Fruit fly (Drosophila melanogaster) whole organism, embryonic: Measurements from ENCODE around the gene CG9903.
A peak's percentile ranks its signal among the peaks of the same experiment; 100 is the strongest.

Source experiments
- CG1233 ChIP-seq: fragments of 200-800 bp; sonication (Bioruptor generic); optimal IDR thresholded peaks from 4 replicates; lab custom pipeline; 2018; ENCODE audit warnings: missing biosample characterization, mild to moderate bottlenecking, missing genetic modification characterization
- CG12744 ChIP-seq: fragments of 200-800 bp; sonication (Bioruptor generic); optimal IDR thresholded peaks from 2 replicates; lab custom pipeline; 2016; ENCODE audit warnings: missing biosample characterization, missing genetic modification characterization
- CG13296 ChIP-seq: fragments of 200-800 bp; sonication (Bioruptor generic); optimal IDR thresholded peaks from 3 replicates; lab custom pipeline; 2018; ENCODE audit warnings: missing biosample characterization, mild to moderate bottlenecking, missing genetic modification characterization
- CG14014 ChIP-seq: fragments of 200-800 bp; sonication (Bioruptor generic); IDR thresholded peaks from 2 replicates; pipeline ENCODE4 v1.3.6; 2022; ENCODE audit warnings: missing biosample characterization, missing genetic modification characterization
- CG14965 ChIP-seq: fragments of 200-800 bp; sonication (Bioruptor generic); optimal IDR thresholded peaks from 2 replicates; lab custom pipeline; 2016; ENCODE audit warnings: missing biosample characterization, missing genetic modification characterization, borderline replicate concordance
- CG17186 ChIP-seq: fragments of 200-800 bp; sonication (Bioruptor generic); optimal IDR thresholded peaks from 3 replicates; lab custom pipeline; 2017; ENCODE audit warnings: missing biosample characterization, missing genetic modification reagents, missing genetic modification characterization
- CG18011 ChIP-seq: fragments of 200-800 bp; sonication (Bioruptor generic); optimal IDR thresholded peaks from 2 replicates; lab custom pipeline; 2017; ENCODE audit warnings: missing biosample characterization, missing genetic modification characterization, mild to moderate bottlenecking, moderate library complexity, missing genotype
- CG18476 ChIP-seq: fragments of 200-800 bp; sonication (Bioruptor generic); optimal IDR thresholded peaks from 2 replicates; lab custom pipeline; 2016; ENCODE audit warnings: missing biosample characterization, mild to moderate bottlenecking, missing genetic modification characterization
- CG18599 ChIP-seq: fragments of 200-800 bp; sonication (Bioruptor generic); optimal IDR thresholded peaks from 3 replicates; lab custom pipeline; 2017; ENCODE audit warnings: missing biosample characterization, missing genetic modification characterization, mild to moderate bottlenecking, moderate library complexity, missing genetic modification reagents
- CG30020 ChIP-seq: fragments of 200-800 bp; optimal IDR thresholded peaks from 2 replicates; lab custom pipeline; 2019; ENCODE audit warnings: missing biosample characterization, mild to moderate bottlenecking, missing genetic modification characterization, moderate library complexity
- CG31224 ChIP-seq: fragments of 200-800 bp; sonication (Bioruptor generic); IDR thresholded peaks from 2 replicates; pipeline ENCODE4 v1.3.6; 2022; ENCODE audit warnings: missing biosample characterization, missing genetic modification characterization
- CG31441 ChIP-seq: fragments of 200-800 bp; sonication (Bioruptor generic); IDR thresholded peaks from 2 replicates; pipeline ENCODE4 v1.3.6; 2022; ENCODE audit warnings: missing biosample characterization, missing genetic modification characterization
- CG4328 ChIP-seq: fragments of 200-800 bp; sonication (Bioruptor generic); optimal IDR thresholded peaks from 3 replicates; lab custom pipeline; 2017; ENCODE audit warnings: missing biosample characterization, missing genetic modification reagents, missing genetic modification characterization
- CG43689 ChIP-seq: fragments of 200-800 bp; sonication (Bioruptor generic); IDR thresholded peaks from 2 replicates; pipeline ENCODE4 v1.3.6; 2022; ENCODE audit warnings: missing biosample characterization, missing genetic modification characterization
- CG5245 ChIP-seq: fragments of 200-800 bp; sonication (Bioruptor generic); optimal IDR thresholded peaks from 3 replicates; lab custom pipeline; 2016; ENCODE audit warnings: missing biosample characterization, missing genetic modification characterization
- CG7786 ChIP-seq: fragments of 200-800 bp; sonication (Bioruptor generic); optimal IDR thresholded peaks from 2 replicates; lab custom pipeline; 2016; ENCODE audit warnings: missing biosample characterization, missing genetic modification characterization
- CG8290 ChIP-seq, 3 experiments: fragments of 200-800 bp; sonication (Bioruptor generic); optimal IDR thresholded peaks; 2 replicates each; lab custom pipeline; 2016 to 2019; ENCODE audit warnings: missing biosample characterization in 3 of 3, missing genetic modification characterization in 3 of 3, mild to moderate bottlenecking in 2 of 3, moderate library complexity in 1 of 3
- CG8388 ChIP-seq: fragments of 200-800 bp; sonication (Bioruptor generic); optimal IDR thresholded peaks from 2 replicates; lab custom pipeline; 2019; ENCODE audit warnings: missing biosample characterization, mild to moderate bottlenecking, missing genetic modification characterization, moderate library complexity
- CG9817 ChIP-seq: fragments of 200-800 bp; sonication (Bioruptor generic); optimal IDR thresholded peaks from 2 replicates; lab custom pipeline; 2018; ENCODE audit warnings: missing biosample characterization, mild to moderate bottlenecking, missing genetic modification characterization, moderate library complexity
- D19A ChIP-seq: fragments of 200-800 bp; optimal IDR thresholded peaks from 3 replicates; lab custom pipeline; 2019; ENCODE audit warnings: missing biosample characterization, mild to moderate bottlenecking, missing genetic modification characterization, moderate library complexity
- Dref ChIP-seq: fragments of 200-800 bp; sonication (Bioruptor generic); IDR thresholded peaks from 2 replicates; pipeline ENCODE4 v1.3.6; 2022; ENCODE audit warnings: missing biosample characterization, missing genetic modification characterization
- E2f2 ChIP-seq: fragments of 200-800 bp; sonication (Bioruptor generic); IDR thresholded peaks from 2 replicates; pipeline ENCODE4 v1.3.6; 2022; ENCODE audit warnings: missing biosample characterization, missing genetic modification characterization
- Hey ChIP-seq: fragments of 200-800 bp; sonication (Bioruptor generic); optimal IDR thresholded peaks from 3 replicates; lab custom pipeline; 2018; ENCODE audit warnings: missing biosample characterization, mild to moderate bottlenecking, missing genetic modification characterization
- Hmr ChIP-seq: fragments of 200-800 bp; sonication (Bioruptor generic); optimal IDR thresholded peaks from 3 replicates; lab custom pipeline; 2017; ENCODE audit warnings: mild to moderate bottlenecking, missing biosample characterization, missing genetic modification reagents, missing genetic modification characterization
- Hr3 ChIP-seq: fragments of 200-800 bp; sonication (Bioruptor generic); optimal IDR thresholded peaks from 3 replicates; lab custom pipeline; 2016; ENCODE audit warnings: missing biosample characterization, missing genetic modification characterization
- Hr51 ChIP-seq, 2 experiments: fragments of 200-800 bp; sonication (Bioruptor generic); optimal IDR thresholded peaks; 2 replicates in 1 of 2; 3 replicates in 1 of 2; lab custom pipeline; 2016 to 2018; ENCODE audit warnings: missing biosample characterization in 2 of 2, missing genetic modification characterization in 2 of 2, mild to moderate bottlenecking in 1 of 2, moderate library complexity in 1 of 2
- Lpt ChIP-seq: fragments of >200 bp; optimal IDR thresholded peaks from 2 replicates; lab custom pipeline; 2018; ENCODE audit warnings: missing biosample characterization, missing genetic modification characterization
- NK7.1 ChIP-seq: fragments of 200-800 bp; sonication (Bioruptor generic); optimal IDR thresholded peaks from 3 replicates; lab custom pipeline; 2016; ENCODE audit warnings: missing biosample characterization, missing genetic modification characterization
- Tbp ChIP-seq: fragments of >200 bp; optimal IDR thresholded peaks from 2 replicates; lab custom pipeline; 2018; ENCODE audit warnings: missing biosample characterization, missing genetic modification characterization
- Xbp1 ChIP-seq: fragments of 200-800 bp; sonication (Bioruptor generic); optimal IDR thresholded peaks from 3 replicates; lab custom pipeline; 2016; ENCODE audit warnings: missing biosample characterization, mild to moderate bottlenecking, missing genetic modification characterization
- Xrp1 ChIP-seq: fragments of 200-800 bp; sonication (Bioruptor generic); IDR thresholded peaks from 2 replicates; pipeline ENCODE4 v1.3.6; 2022; ENCODE audit warnings: missing biosample characterization, missing genetic modification characterization
- al ChIP-seq: fragments of 200-800 bp; sonication (Bioruptor generic); IDR thresholded peaks from 2 replicates; pipeline ENCODE4 v1.3.6; 2022; ENCODE audit warnings: missing biosample characterization, missing genetic modification characterization
- amos ChIP-seq: fragments of 200-800 bp; sonication (Bioruptor generic); IDR thresholded peaks from 2 replicates; pipeline ENCODE4 v1.3.6; 2022; ENCODE audit warnings: missing biosample characterization, missing genetic modification characterization; ENCODE audit not compliant: partially characterized antibody
- chinmo ChIP-seq: fragments of 200-800 bp; sonication (Bioruptor generic); IDR thresholded peaks from 4 replicates; pipeline ENCODE4 v1.3.6; 2022; ENCODE audit warnings: missing biosample characterization, missing genetic modification characterization; ENCODE audit not compliant: partially characterized antibody
- cwo ChIP-seq: fragments of 200-800 bp; sonication (Bioruptor generic); optimal IDR thresholded peaks from 3 replicates; lab custom pipeline; 2017; ENCODE audit warnings: missing biosample characterization, missing genetic modification characterization, mild to moderate bottlenecking, moderate library complexity, missing genetic modification reagents
- da ChIP-seq: fragments of 200-800 bp; sonication (Bioruptor generic); optimal IDR thresholded peaks from 2 replicates; lab custom pipeline; 2016; ENCODE audit warnings: missing biosample characterization, missing genetic modification characterization
- dimm ChIP-seq: fragments of 200-800 bp; sonication (Bioruptor generic); IDR thresholded peaks from 2 replicates; pipeline ENCODE4 v1.3.6; 2022; ENCODE audit warnings: missing biosample characterization, missing genetic modification characterization
- dmrt11E ChIP-seq: fragments of 200-800 bp; sonication (Bioruptor generic); optimal IDR thresholded peaks from 3 replicates; lab custom pipeline; 2018; ENCODE audit warnings: missing biosample characterization, mild to moderate bottlenecking, missing genetic modification characterization, moderate library complexity
- emc ChIP-seq: fragments of 200-800 bp; sonication (Bioruptor generic); optimal IDR thresholded peaks from 2 replicates; lab custom pipeline; 2016; ENCODE audit warnings: missing biosample characterization, missing genetic modification characterization
- ewg ChIP-seq: fragments of 200-800 bp; sonication (Bioruptor generic); optimal IDR thresholded peaks from 3 replicates; lab custom pipeline; 2017; ENCODE audit warnings: mild to moderate bottlenecking, missing biosample characterization, missing genetic modification reagents, missing genetic modification characterization
- grn ChIP-seq: fragments of 200-800 bp; sonication (Bioruptor generic); optimal IDR thresholded peaks from 3 replicates; lab custom pipeline; 2017; ENCODE audit warnings: missing biosample characterization, missing genetic modification characterization
- kah ChIP-seq: fragments of 200-800 bp; sonication (Bioruptor generic); optimal IDR thresholded peaks from 2 replicates; lab custom pipeline; 2018; ENCODE audit warnings: missing biosample characterization, mild to moderate bottlenecking, missing genetic modification characterization
- nmo ChIP-seq: fragments of 200-800 bp; sonication (Bioruptor generic); optimal IDR thresholded peaks from 2 replicates; lab custom pipeline; 2018; ENCODE audit warnings: missing biosample characterization, mild to moderate bottlenecking, missing genetic modification characterization, moderate library complexity
- onecut ChIP-seq: fragments of 200-800 bp; sonication (Bioruptor generic); IDR thresholded peaks from 2 replicates; pipeline ENCODE4 v1.3.6; 2022; ENCODE audit warnings: missing biosample characterization, missing genetic modification characterization
- pb ChIP-seq: fragments of 200-800 bp; sonication (Bioruptor generic); optimal IDR thresholded peaks from 3 replicates; lab custom pipeline; 2016; ENCODE audit warnings: missing biosample characterization, missing genetic modification characterization
- rib ChIP-seq: fragments of 200-800 bp; sonication (Bioruptor generic); IDR thresholded peaks from 2 replicates; pipeline ENCODE4 v1.3.6; 2022; ENCODE audit warnings: missing biosample characterization, missing genetic modification characterization
- sna ChIP-seq: fragments of 200-800 bp; sonication (Bioruptor generic); IDR thresholded peaks from 2 replicates; pipeline ENCODE4 v1.3.6; 2022; ENCODE audit warnings: missing biosample characterization, missing genetic modification characterization; ENCODE audit not compliant: partially characterized antibody
- sqz ChIP-seq: fragments of 200-800 bp; sonication (Bioruptor generic); optimal IDR thresholded peaks from 3 replicates; lab custom pipeline; 2018; ENCODE audit warnings: missing biosample characterization, mild to moderate bottlenecking, missing genetic modification characterization
- twi ChIP-seq: fragments of 200-800 bp; optimal IDR thresholded peaks from 2 replicates; lab custom pipeline; 2019; ENCODE audit warnings: missing biosample characterization, mild to moderate bottlenecking, missing genetic modification characterization, moderate library complexity
- vvl ChIP-seq: fragments of 200-800 bp; sonication (Bioruptor generic); IDR thresholded peaks from 2 replicates; pipeline ENCODE4 v1.3.6; 2022; ENCODE audit warnings: missing biosample characterization, missing genetic modification characterization
- zfh1 ChIP-seq: fragments of 200-800 bp; sonication (Bioruptor generic); IDR thresholded peaks from 3 replicates; pipeline ENCODE4 v1.3.6; 2022; ENCODE audit warnings: missing biosample characterization, missing genetic modification characterization

CG9903 gene

dm6 chrX:16579978-16580377, 39.3 kb upstream of the CG9903 start (continued):
- TF ChIP-seq sna (GFP tag; lab: Robert Waterston, UW) (no peak), sqz (no peak), CG5245 (no peak), Hr3 (GFP tag; lab: Kevin White, UChicago) (peak; percentile 36), vvl (0 out of 2 replicates have a peak, but pooled peaks have one; percentile 18), Lpt (GFP tag; lab: Kevin White, UChicago) (no peak), CG43689 (GFP tag; lab: Robert Waterston, UW) (no peak), da (GFP tag; lab: Kevin White, UChicago) (no peak), twi (tag; lab: Kevin White, UChicago) (no peak), Hey (no peak), kah (GFP tag; lab: Kevin White, UChicago) (no peak), NK7.1 (no peak), CG14014 (GFP tag; lab: Robert Waterston, UW) (0 out of 2 replicates have a peak, but pooled peaks have one; percentile 18), dimm (GFP tag; lab: Robert Waterston, UW) (no peak), CG14965 (no peak), Hr51 (GFP tag; optimal IDR thresholded peaks at IDR 0.05; lab: Kevin White, UChicago) (peak in 1 of 2 experiments; percentile 67), CG13296 (GFP tag; lab: Kevin White, UChicago) (peak; percentile 19), amos (GFP tag; lab: Robert Waterston, UW) (no peak), CG31224 (GFP tag; lab: Robert Waterston, UW) (no peak), cwo (GFP tag; lab: Kevin White, UChicago) (peak; percentile 45), CG9817 (peak; percentile 27), zfh1 (GFP tag; lab: Robert Waterston, UW) (no peak), Tbp (GFP tag; lab: Kevin White, UChicago) (no peak), dmrt11E (no peak), Dref (no peak), al (GFP tag; lab: Robert Waterston, UW) (no peak), CG17186 (GFP tag; lab: Kevin White, UChicago) (no peak), pb (GFP tag; lab: Kevin White, UChicago) (no peak), Hmr (GFP tag; lab: Kevin White, UChicago) (peak; percentile 67), CG1233 (GFP tag; lab: Kevin White, UChicago) (no peak), E2f2 (GFP tag; lab: Robert Waterston, UW) (0 out of 2 replicates have a peak, but pooled peaks have one; percentile 10), CG18011 (GFP tag; lab: Kevin White, UChicago) (peak; percentile 28), CG18599 (GFP tag; lab: Kevin White, UChicago) (peak; percentile 77), emc (GFP tag; lab: Kevin White, UChicago) (no peak), CG12744 (GFP tag; lab: Kevin White, UChicago) (no peak), onecut (no peak), Xbp1 (peak; percentile 47), nmo (GFP tag; lab: Kevin White, UChicago) (peak; percentile 53), ewg (GFP tag; lab: Kevin White, UChicago) (peak; percentile 18), CG8290 (GFP tag; optimal IDR thresholded peaks at IDR 0.05; lab: Kevin White, UChicago) (no peak), CG8290 (tag; optimal IDR thresholded peaks at IDR 0.05; lab: Kevin White, UChicago) (no peak), rib (GFP tag; lab: Robert Waterston, UW) (no peak), grn (no peak), D19A (tag; lab: Kevin White, UChicago) (peak; percentile 13), CG18476 (GFP tag; lab: Kevin White, UChicago) (peak; percentile 22), chinmo (no peak), CG30020 (tag; lab: Kevin White, UChicago) (no peak), CG7786 (no peak), Xrp1 (peak; percentile 7; the same call in 1 of the 2 replicates), CG8388 (no peak), CG31441 (GFP tag; lab: Robert Waterston, UW) (peak; percentile 64), CG4328 (GFP tag; lab: Kevin White, UChicago) (no peak)
